Fruit fly (Drosophila melanogaster): ENCODE measurements around the gene CG8607.

The CG8607 gene

dm6 chr3L:7323348-7323747 lies 3.5 kb downstream of the CG8607 start, which contains the start of the genes RhoGEF4 and Rint1 (continued):
- TF ChIP-seq MBD-R2 (GFP tag; IDR thresholded peaks at IDR 0.05) (peak; percentile 97), CG11093 (GFP tag; IDR thresholded peaks at IDR 0.05) (peak; percentile 76; the same call in 2 of the 3 replicates), row (GFP tag; IDR thresholded peaks at IDR 0.05) (peak; percentile 97), CG2116 (GFP tag; optimal IDR thresholded peaks at IDR 0.05) (peak; percentile 69), unc-4 (GFP tag; IDR thresholded peaks at IDR 0.05; ENCODE audit: partially characterized antibody) (peak; percentile 37; the same call in 1 of the 2 replicates), Rx (GFP tag; IDR thresholded peaks at IDR 0.05) (peak; percentile 64), CG13296 (GFP tag; optimal IDR thresholded peaks at IDR 0.05) (no peak), Dip2 (GFP tag; IDR thresholded peaks at IDR 0.05) (no peak), Fer2 (tag; optimal IDR thresholded peaks at IDR 0.05) (peak; percentile 15), Xrp1 (GFP tag; IDR thresholded peaks at IDR 0.05) (peak; percentile 72), CG12659 (GFP tag; optimal IDR thresholded peaks at IDR 0.05) (peak; percentile 76), Lim3 (GFP tag; IDR thresholded peaks at IDR 0.05) (no peak), prd (optimal IDR thresholded peaks at IDR 0.05) (no peak), prd (GFP tag; IDR thresholded peaks at IDR 0.05) (peak; percentile 89), slp2 (GFP tag; optimal IDR thresholded peaks at IDR 0.05) (no peak), CG15514 (GFP tag; optimal IDR thresholded peaks at IDR 0.05) (peak; percentile 52), Dref (GFP tag; IDR thresholded peaks at IDR 0.05) (peak; percentile 32; the same call in 1 of the 2 replicates), nau (GFP tag; optimal IDR thresholded peaks at IDR 0.05) (no peak), CG17912 (GFP tag; optimal IDR thresholded peaks at IDR 0.05) (no peak), cwo (GFP tag; optimal IDR thresholded peaks at IDR 0.05) (no peak), ash1 (GFP tag; optimal IDR thresholded peaks at IDR 0.05) (no peak), CG4854 (GFP tag; optimal IDR thresholded peaks at IDR 0.05) (peak; percentile 40), CG10565 (GFP tag; optimal IDR thresholded peaks at IDR 0.05) (no peak), CG10959 (GFP tag; IDR thresholded peaks at IDR 0.05) (peak; percentile 57), CG11456 (GFP tag; IDR thresholded peaks at IDR 0.05) (peak; percentile 64), Ptx1 (GFP tag; IDR thresholded peaks at IDR 0.05) (peak; percentile 86), CG12769 (tag; optimal IDR thresholded peaks at IDR 0.05) (no peak), CG33213 (GFP tag; optimal IDR thresholded peaks at IDR 0.05) (no peak), grn (GFP tag; optimal IDR thresholded peaks at IDR 0.05) (no peak), CG3065 (GFP tag; optimal IDR thresholded peaks at IDR 0.05) (peak; percentile 18), ham (GFP tag; IDR thresholded peaks at IDR 0.05) (peak; percentile 72; the same call in 1 of the 2 replicates), jing (GFP tag; optimal IDR thresholded peaks at IDR 0.05) (no peak), dysf (GFP tag; IDR thresholded peaks at IDR 0.05) (peak; percentile 79), her (GFP tag; optimal IDR thresholded peaks at IDR 0.05) (no peak), Meics (GFP tag; optimal IDR thresholded peaks at IDR 0.05) (peak; percentile 38), chn (GFP tag; optimal IDR thresholded peaks at IDR 0.05) (peak; percentile 48), disco-r (GFP tag; optimal IDR thresholded peaks at IDR 0.05) (no peak), trem (tag; optimal IDR thresholded peaks at IDR 0.05) (peak; percentile 82), tgo (GFP tag; IDR thresholded peaks at IDR 0.05) (peak; percentile 77), CG4617 (GFP tag; optimal IDR thresholded peaks at IDR 0.05; ENCODE audit: borderline replicate concordance) (peak; percentile 92), CG11696 (GFP tag; IDR thresholded peaks at IDR 0.05) (no peak), pfk (GFP tag; optimal IDR thresholded peaks at IDR 0.05) (no peak), CG10366 (GFP tag; IDR thresholded peaks at IDR 0.05) (peak; percentile 80), sc (optimal IDR thresholded peaks at IDR 0.05) (no peak), sc (GFP tag; optimal IDR thresholded peaks at IDR 0.05) (peak; percentile 48), ab (GFP tag; optimal IDR thresholded peaks at IDR 0.05) (peak; percentile 22), Hand (GFP tag; optimal IDR thresholded peaks at IDR 0.05) (no peak), Dll (GFP tag; IDR thresholded peaks at IDR 0.05; ENCODE audit: partially characterized antibody) (no peak), CHES-1-like (GFP tag; optimal IDR thresholded peaks at IDR 0.05) (peak; percentile 61), CG17361 (GFP tag; IDR thresholded peaks at IDR 0.05) (peak; percentile 74), Dbx (GFP tag; IDR thresholded peaks at IDR 0.05) (peak; percentile 81; the same call in 2 of the 3 replicates), aop (GFP tag; IDR thresholded peaks at IDR 0.05) (no peak)
